Worm (Caenorhabditis elegans): Measurements from ENCODE around the gene Y38H6C.4.

Y38H6C.4 gene

DNA sequence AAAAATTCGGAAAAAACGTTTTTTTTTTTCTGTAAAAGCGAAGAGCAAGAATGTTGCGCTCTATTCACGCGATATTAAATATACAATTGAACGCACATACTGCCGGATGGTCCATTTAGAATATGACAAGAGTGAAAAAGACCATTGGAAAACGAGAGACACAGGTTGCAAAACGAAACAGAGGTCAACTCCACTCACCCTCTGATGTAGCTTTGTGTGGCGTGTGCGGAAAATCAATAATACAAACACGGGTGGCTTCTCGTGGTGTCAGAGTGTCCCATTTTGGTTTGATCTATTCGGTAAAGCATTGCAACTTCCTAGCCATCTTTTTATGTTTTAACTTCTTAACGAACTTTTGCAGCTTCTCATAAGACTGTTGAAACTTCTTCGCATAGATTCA lies 40.1 kb downstream of the Y38H6C.4 start:
- TF ChIP-seq lin-14 (GFP tag; optimal IDR thresholded peaks at IDR 0.05) (no peak), hlh-17 (GFP tag; optimal IDR thresholded peaks at IDR 0.05; ENCODE audit: borderline replicate concordance) (no peak), C16A3.4 (tag; optimal IDR thresholded peaks at IDR 0.05) (no peak), pax-3 (tag; optimal IDR thresholded peaks at IDR 0.05) (no peak), C04F5.9 (tag; optimal IDR thresholded peaks at IDR 0.05) (no peak), unc-30 (tag; optimal IDR thresholded peaks at IDR 0.05) (no peak), grh-1 (GFP tag; IDR thresholded peaks at IDR 0.05) (no peak), fos-1 (tag; optimal IDR thresholded peaks at IDR 0.05) (no peak), ztf-11 (tag; optimal IDR thresholded peaks at IDR 0.05) (no peak), tlp-1 (tag; optimal IDR thresholded peaks at IDR 0.05) (no peak)

ce11 chrV:20460808-20461207 lies 44.1 kb downstream of the Y38H6C.4 start, which contains the start of gene B0250.18:
Gene B0250.18, minus strand, starts transcription at chrV:20460908.
- no peak for TF ChIP-seq fkh-10 (GFP tag; optimal IDR thresholded peaks at IDR 0.05)
- TF ChIP-seq sup-37 (GFP tag; optimal IDR thresholded peaks at IDR 0.05): no peak
- TF ChIP-seq lin-35 (GFP tag; optimal IDR thresholded peaks at IDR 0.05): no peak
- TF ChIP-seq snpc-4 (tag; optimal IDR thresholded peaks at IDR 0.05): no peak
- TF ChIP-seq Y116A8C.19 (tag; optimal IDR thresholded peaks at IDR 0.05; ENCODE audit: borderline replicate concordance): no peak
- TF ChIP-seq irx-1 (tag; optimal IDR thresholded peaks at IDR 0.05): no peak

DNA sequence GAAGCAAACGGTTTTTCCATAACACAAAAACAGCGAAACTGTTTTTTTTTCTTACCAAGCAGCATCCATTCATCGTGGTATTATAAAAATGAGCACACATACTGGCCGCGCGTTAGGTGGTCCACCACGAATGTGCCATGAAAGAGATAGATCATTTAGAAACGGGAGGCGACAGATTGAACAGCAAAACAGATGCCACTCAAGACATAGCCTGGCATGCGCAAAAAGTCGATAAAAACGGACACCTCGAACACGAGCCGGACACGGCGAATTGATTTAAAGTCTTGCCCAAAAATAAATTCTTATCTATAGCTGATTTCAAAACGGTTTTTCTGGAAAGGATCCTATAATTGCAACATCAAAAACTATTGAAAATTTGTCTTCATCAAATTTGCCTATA lies 47.7 kb downstream of the Y38H6C.4 start:
- no peak for TF ChIP-seq mdl-1 (tag; optimal IDR thresholded peaks at IDR 0.05)
- no peak for TF ChIP-seq swsn-7 (tag; optimal IDR thresholded peaks at IDR 0.05)
- TF ChIP-seq F16B12.6 (tag; optimal IDR thresholded peaks at IDR 0.05): no peak
- no peak for TF ChIP-seq lin-35 (GFP tag; optimal IDR thresholded peaks at IDR 0.05)
- TF ChIP-seq elt-2 (tag; optimal IDR thresholded peaks at IDR 0.05): no peak
- no peak for TF ChIP-seq nhr-47 (tag; optimal IDR thresholded peaks at IDR 0.05)
- TF ChIP-seq snu-23 (GFP tag; optimal IDR thresholded peaks at IDR 0.05): no peak
- TF ChIP-seq dsc-1 (tag; optimal IDR thresholded peaks at IDR 0.05): peak; percentile 44
- no peak for TF ChIP-seq rnt-1 (tag; optimal IDR thresholded peaks at IDR 0.05)
- no peak for TF ChIP-seq nhr-71 (tag; optimal IDR thresholded peaks at IDR 0.05)
- no peak for TF ChIP-seq dpl-1 (GFP tag; optimal IDR thresholded peaks at IDR 0.05)
- peak; percentile 10 for TF ChIP-seq pag-3 (tag; optimal IDR thresholded peaks at IDR 0.05; ENCODE audit: borderline replicate concordance, insufficient read depth)
- no peak for TF ChIP-seq pqm-1 (tag; optimal IDR thresholded peaks at IDR 0.05)
- TF ChIP-seq snpc-4 (tag; optimal IDR thresholded peaks at IDR 0.05): no peak
- peak in 1 of 3 experiments; percentile 8 for TF ChIP-seq ceh-82 (tag; optimal IDR thresholded peaks at IDR 0.05)

ce11 chrV:20455637-20456036 lies 49.3 kb downstream of the Y38H6C.4 start:
- TF ChIP-seq snu-23 (GFP tag; optimal IDR thresholded peaks at IDR 0.05) (peak; percentile 52), pag-3 (tag; optimal IDR thresholded peaks at IDR 0.05; ENCODE audit: borderline replicate concordance, insufficient read depth) (no peak), nhr-28 (tag; optimal IDR thresholded peaks at IDR 0.05) (no peak), fkh-4 (tag; optimal IDR thresholded peaks at IDR 0.05; ENCODE audit: borderline replicate concordance) (no peak), fkh-8 (tag; optimal IDR thresholded peaks at IDR 0.05) (no peak), tlp-1 (tag; optimal IDR thresholded peaks at IDR 0.05) (no peak), lin-39 (tag; optimal IDR thresholded peaks at IDR 0.05) (peak; percentile 13), lin-14 (GFP tag; optimal IDR thresholded peaks at IDR 0.05) (no peak), nhr-47 (tag; optimal IDR thresholded peaks at IDR 0.05) (peak; percentile 59), dsc-1 (tag; optimal IDR thresholded peaks at IDR 0.05) (peak; percentile 54), ztf-4 (tag; optimal IDR thresholded peaks at IDR 0.05) (no peak), rnt-1 (tag; optimal IDR thresholded peaks at IDR 0.05) (peak; percentile 92), unc-86 (tag; optimal IDR thresholded peaks at IDR 0.05) (no peak), irx-1 (tag; optimal IDR thresholded peaks at IDR 0.05) (no peak), ceh-8 (GFP tag; optimal IDR thresholded peaks at IDR 0.05) (no peak), ceh-82 (tag; optimal IDR thresholded peaks at IDR 0.05) (peak in 2 of 3 experiments; percentile 16 to 18), vab-15 (tag; optimal IDR thresholded peaks at IDR 0.05) (no peak), unc-130 (tag; optimal IDR thresholded peaks at IDR 0.05) (no peak), swsn-7 (tag; optimal IDR thresholded peaks at IDR 0.05) (peak; percentile 59), snpc-4 (tag; optimal IDR thresholded peaks at IDR 0.05) (peak; percentile 98), nhr-20 (tag; optimal IDR thresholded peaks at IDR 0.05) (peak; percentile 16), sptf-1 (tag; optimal IDR thresholded peaks at IDR 0.05) (no peak), hlh-17 (GFP tag; optimal IDR thresholded peaks at IDR 0.05; ENCODE audit: borderline replicate concordance) (no peak), lir-3 (tag; optimal IDR thresholded peaks at IDR 0.05; ENCODE audit: poor library complexity) (no peak), nhr-12 (tag; optimal IDR thresholded peaks at IDR 0.05) (no peak), lin-35 (GFP tag; optimal IDR thresholded peaks at IDR 0.05) (peak in 1 of 2 experiments; percentile 10), mdl-1 (tag; optimal IDR thresholded peaks at IDR 0.05) (peak in 1 of 2 experiments; percentile 20), sup-37 (GFP tag; optimal IDR thresholded peaks at IDR 0.05) (no peak), alr-1 (tag; optimal IDR thresholded peaks at IDR 0.05; ENCODE audit: borderline replicate concordance) (no peak), grh-1 (GFP tag; IDR thresholded peaks at IDR 0.05) (no peak), nhr-85 (tag) (no peak)

All from whole organism, L1 larva.